Fruit fly (Drosophila melanogaster): ENCODE measurements around the gene Cubn.

- TF ChIP-seq CG8319 (GFP tag; optimal IDR thresholded peaks at IDR 0.05): no peak
- TF ChIP-seq CG4318 (GFP tag; optimal IDR thresholded peaks at IDR 0.05): no peak
- TF ChIP-seq cyc (GFP tag; optimal IDR thresholded peaks at IDR 0.05): peak; percentile 16
- no peak for TF ChIP-seq net (GFP tag; optimal IDR thresholded peaks at IDR 0.05)
- no peak for TF ChIP-seq CG15336 (GFP tag; IDR thresholded peaks at IDR 0.05)
- no peak for TF ChIP-seq Sox14 (GFP tag; optimal IDR thresholded peaks at IDR 0.05)
- peak; percentile 72 for TF ChIP-seq svp (GFP tag)
- no peak for TF ChIP-seq achi (GFP tag; optimal IDR thresholded peaks at IDR 0.05)
- no peak for TF ChIP-seq acj6 (GFP tag; optimal IDR thresholded peaks at IDR 0.05)
- no peak for TF ChIP-seq Sox15 (GFP tag; optimal IDR thresholded peaks at IDR 0.05)
- no peak for TF ChIP-seq CG34406 (GFP tag; optimal IDR thresholded peaks at IDR 0.05)
- TF ChIP-seq spab (GFP tag; optimal IDR thresholded peaks at IDR 0.05): no peak
- no peak for TF ChIP-seq Gug (GFP tag; IDR thresholded peaks at IDR 0.05)
These were observed 44.4 kb upstream of the Cubn start for dm6 chrX:9615471-9615870.
